Worm (Caenorhabditis elegans): ENCODE results near the gene K01D12.20.

- TF ChIP-seq sea-2 (GFP tag; IDR thresholded peaks at IDR 0.05) (no peak), F57A8.1 (GFP tag; optimal IDR thresholded peaks at IDR 0.05) (no peak), ama-1 (optimal IDR thresholded peaks at IDR 0.05) (no peak), ama-1 (GFP tag; optimal IDR thresholded peaks at IDR 0.05) (no peak), Y56A3A.18 (GFP tag; IDR thresholded peaks at IDR 0.05) (no peak)
Measured at ce11 chrV:12358347-12358746, 42.3 kb downstream of the K01D12.20 start, which contains the start of gene F23H12.5.

All from whole organism, young adult.